Worm (Caenorhabditis elegans): ENCODE results near the gene ctsa-2.

DNA sequence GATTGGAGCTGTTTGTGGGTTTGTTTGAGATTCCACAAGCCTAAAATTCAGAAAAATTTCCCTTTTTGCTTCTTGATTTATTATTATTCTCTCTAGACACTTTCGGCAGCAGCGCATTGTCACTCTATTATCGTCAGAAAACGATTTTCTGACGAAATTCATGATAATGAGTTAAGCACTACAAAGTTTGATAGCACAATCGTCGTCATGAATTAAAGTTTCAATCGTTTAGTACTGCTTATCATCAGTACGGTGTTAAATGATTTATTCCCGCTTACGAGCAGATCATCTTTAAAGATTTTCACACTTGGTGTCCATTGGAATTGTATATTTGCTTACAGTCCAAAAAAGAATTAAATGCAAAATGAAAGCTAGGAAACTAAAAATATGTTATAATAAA is 858 bp downstream of the ctsa-2 start:
- TF ChIP-seq nhr-77 (tag; optimal IDR thresholded peaks at IDR 0.05), result no peak
- TF ChIP-seq ama-1 (optimal IDR thresholded peaks at IDR 0.05), result no peak
- TF ChIP-seq Y75B8A.6 (GFP tag; IDR thresholded peaks at IDR 0.05), result no peak
- TF ChIP-seq madf-5 (GFP tag; IDR thresholded peaks at IDR 0.05), result no peak
- TF ChIP-seq pha-4 (GFP tag; IDR thresholded peaks at IDR 0.05), result no peak
- no peak for TF ChIP-seq pha-4 (tag; optimal IDR thresholded peaks at IDR 0.05)
- no peak for TF ChIP-seq daf-8 (GFP tag; IDR thresholded peaks at IDR 0.05)
- TF ChIP-seq skn-1 (tag; optimal IDR thresholded peaks at IDR 0.05), result no peak
- TF ChIP-seq egl-27 (tag; optimal IDR thresholded peaks at IDR 0.05), result no peak
- TF ChIP-seq nhr-25 (tag; optimal IDR thresholded peaks at IDR 0.05; ENCODE audit: borderline replicate concordance, insufficient read depth), result no peak
- TF ChIP-seq hmg-1.1 (GFP tag; IDR thresholded peaks at IDR 0.05), result no peak
- no peak for TF ChIP-seq jun-1 (tag; optimal IDR thresholded peaks at IDR 0.05)
- TF ChIP-seq sdz-12 (GFP tag; optimal IDR thresholded peaks at IDR 0.05), result no peak
